Worm (Caenorhabditis elegans) whole organism, late embryonic: ENCODE data around the gene F28C10.3.

Experiments used
- C08G9.2 ChIP-seq: sonication (generic microtip); optimal IDR thresholded peaks from 2 replicates; lab custom pipeline; 2016; ENCODE audit warnings: mild to moderate bottlenecking, missing genetic modification characterization, moderate library complexity, missing compliant biosample characterization
- K09A11.1 ChIP-seq: sonication (generic microtip); optimal IDR thresholded peaks from 2 replicates; lab custom pipeline; 2017; ENCODE audit warnings: antibody characterized with exemption, mild to moderate bottlenecking, missing genetic modification characterization, missing compliant biosample characterization; ENCODE audit not compliant: insufficient read depth
- T23F11.4 ChIP-seq: fragments of 200-800 bp; sonication (Bioruptor generic); optimal IDR thresholded peaks from 2 replicates; lab custom pipeline; 2018; ENCODE audit warnings: mild to moderate bottlenecking, missing genetic modification characterization, missing compliant biosample characterization
- Y22D7AL.16 ChIP-seq: sonication (generic microtip); optimal IDR thresholded peaks from 2 replicates; lab custom pipeline; 2016; ENCODE audit warnings: missing genetic modification characterization, missing compliant biosample characterization
- ama-1 ChIP-seq: fragments of 150-350 bp; optimal IDR thresholded peaks from 2 replicates; lab custom pipeline; 2014
- ceh-18 ChIP-seq: sonication (generic microtip); optimal IDR thresholded peaks from 2 replicates; lab custom pipeline; 2016; ENCODE audit warnings: missing genetic modification characterization, missing compliant biosample characterization
- ceh-2 ChIP-seq: sonication (generic microtip); optimal IDR thresholded peaks from 2 replicates; lab custom pipeline; 2016; ENCODE audit warnings: missing genotype, missing genetic modification characterization, missing compliant biosample characterization
- ceh-22 ChIP-seq: sonication (generic microtip); optimal IDR thresholded peaks from 2 replicates; lab custom pipeline; 2017; ENCODE audit warnings: missing biosample characterization, missing genetic modification characterization
- ceh-31 ChIP-seq: sonication (generic microtip); optimal IDR thresholded peaks from 2 replicates; lab custom pipeline; 2016; ENCODE audit warnings: missing genetic modification characterization, missing compliant biosample characterization
- ceh-34 ChIP-seq: sonication (generic microtip); optimal IDR thresholded peaks from 2 replicates; lab custom pipeline; 2016; ENCODE audit warnings: mild to moderate bottlenecking, missing genetic modification characterization, missing compliant biosample characterization
- ceh-6 ChIP-seq: fragments of 200-800 bp; sonication (Bioruptor generic); optimal IDR thresholded peaks from 2 replicates; lab custom pipeline; 2018; ENCODE audit warnings: mild to moderate bottlenecking, missing genetic modification characterization, missing compliant biosample characterization
- ceh-9 ChIP-seq: sonication (generic microtip); optimal IDR thresholded peaks from 2 replicates; lab custom pipeline; 2016; ENCODE audit warnings: mild to moderate bottlenecking, missing genetic modification characterization, inconsistent platforms, missing compliant biosample characterization
- dmd-4 ChIP-seq: sonication (generic microtip); optimal IDR thresholded peaks from 2 replicates; lab custom pipeline; 2016; ENCODE audit warnings: borderline replicate concordance, missing genetic modification characterization, missing compliant biosample characterization
- dve-1 ChIP-seq: sonication (generic microtip); optimal IDR thresholded peaks from 2 replicates; lab custom pipeline; 2017; ENCODE audit warnings: antibody characterized with exemption, mild to moderate bottlenecking, missing genetic modification characterization, missing compliant biosample characterization
- elt-4 ChIP-seq: sonication (generic microtip); optimal IDR thresholded peaks from 2 replicates; lab custom pipeline; 2016; ENCODE audit warnings: missing genetic modification characterization, missing compliant biosample characterization
- eyg-1 ChIP-seq: sonication (generic microtip); optimal IDR thresholded peaks from 2 replicates; lab custom pipeline; 2016; ENCODE audit warnings: missing genotype, missing genetic modification characterization, missing compliant biosample characterization
- fax-1 ChIP-seq: sonication (generic microtip); optimal IDR thresholded peaks from 2 replicates; lab custom pipeline; 2016; ENCODE audit warnings: missing genotype, missing genetic modification characterization, missing compliant biosample characterization
- fkh-10 ChIP-seq: fragments of 150-350 bp; optimal IDR thresholded peaks from 2 replicates; lab custom pipeline; 2014; ENCODE audit warnings: missing biosample characterization, missing genetic modification reagents, missing genetic modification characterization
- gmeb-2 ChIP-seq: sonication (generic microtip); optimal IDR thresholded peaks from 2 replicates; lab custom pipeline; 2016; ENCODE audit warnings: missing genetic modification characterization, inconsistent platforms, missing compliant biosample characterization
- hlh-13 ChIP-seq: fragments of 200-800 bp; sonication (Bioruptor generic); optimal IDR thresholded peaks from 2 replicates; lab custom pipeline; 2018; ENCODE audit warnings: mild to moderate bottlenecking, missing genetic modification characterization, missing compliant biosample characterization
- hlh-30 ChIP-seq: sonication (generic microtip); optimal IDR thresholded peaks from 2 replicates; lab custom pipeline; 2017; ENCODE audit warnings: antibody characterized with exemption, missing genetic modification characterization, missing compliant biosample characterization; ENCODE audit not compliant: insufficient read depth
- hlh-8 ChIP-seq: sonication (generic microtip); optimal IDR thresholded peaks from 2 replicates; lab custom pipeline; 2016; ENCODE audit warnings: missing genotype, missing genetic modification characterization, missing compliant biosample characterization
- lim-6 ChIP-seq: sonication (generic microtip); optimal IDR thresholded peaks from 2 replicates; lab custom pipeline; 2016; ENCODE audit warnings: missing genetic modification characterization, missing compliant biosample characterization
- lin-11 ChIP-seq: fragments of 200-800 bp; sonication (Bioruptor generic); optimal IDR thresholded peaks from 2 replicates; lab custom pipeline; 2018; ENCODE audit warnings: mild to moderate bottlenecking, missing genetic modification characterization, missing compliant biosample characterization
- mec-3 ChIP-seq: sonication (generic microtip); optimal IDR thresholded peaks from 2 replicates; lab custom pipeline; 2016; ENCODE audit warnings: borderline replicate concordance, missing genetic modification characterization, missing compliant biosample characterization
- nfya-1 ChIP-seq: sonication (generic microtip); optimal IDR thresholded peaks from 2 replicates; lab custom pipeline; 2017; ENCODE audit warnings: missing genetic modification characterization, mild to moderate bottlenecking, missing compliant biosample characterization, antibody characterized with exemption, moderate library complexity
- npax-4 ChIP-seq: sonication (generic microtip); optimal IDR thresholded peaks from 2 replicates; lab custom pipeline; 2016; ENCODE audit warnings: missing genetic modification characterization, missing compliant biosample characterization
- pag-3 ChIP-seq: sonication (generic microtip); optimal IDR thresholded peaks from 2 replicates; lab custom pipeline; 2016; ENCODE audit warnings: missing compliant biosample characterization, missing genetic modification characterization, borderline replicate concordance
- pat-9 ChIP-seq: fragments of 200-800 bp; sonication (Bioruptor generic); optimal IDR thresholded peaks from 2 replicates; lab custom pipeline; 2018; ENCODE audit warnings: mild to moderate bottlenecking, missing genetic modification characterization, moderate library complexity, missing compliant biosample characterization
- pax-1 ChIP-seq: fragments of 150-350 bp; optimal IDR thresholded peaks from 2 replicates; lab custom pipeline; 2014; ENCODE audit warnings: missing biosample characterization, missing genetic modification characterization
- pha-2 ChIP-seq: sonication (generic microtip); optimal IDR thresholded peaks from 2 replicates; lab custom pipeline; 2017; ENCODE audit warnings: mild to moderate bottlenecking, missing genetic modification characterization, missing compliant biosample characterization
- pros-1 ChIP-seq: fragments of 150-350 bp; optimal IDR thresholded peaks from 2 replicates; lab custom pipeline; 2014; ENCODE audit warnings: missing biosample characterization, missing genetic modification reagents, missing genetic modification characterization
- ref-2 ChIP-seq: sonication (generic microtip); optimal IDR thresholded peaks from 2 replicates; lab custom pipeline; 2016; ENCODE audit warnings: missing genetic modification characterization, missing compliant biosample characterization
- rnt-1 ChIP-seq: sonication (generic microtip); optimal IDR thresholded peaks from 2 replicates; lab custom pipeline; 2016; ENCODE audit warnings: missing genetic modification characterization, missing compliant biosample characterization
- sdc-2 ChIP-seq: sonication (generic microtip); optimal IDR thresholded peaks from 2 replicates; lab custom pipeline; 2016; ENCODE audit warnings: missing genotype, missing genetic modification characterization, missing compliant biosample characterization
- sox-4 ChIP-seq: sonication (generic microtip); optimal IDR thresholded peaks from 2 replicates; lab custom pipeline; 2017; ENCODE audit warnings: mild to moderate bottlenecking, missing genetic modification characterization, inconsistent platforms, missing compliant biosample characterization
- syd-9 ChIP-seq: sonication (generic microtip); optimal IDR thresholded peaks from 2 replicates; lab custom pipeline; 2016; ENCODE audit warnings: mild to moderate bottlenecking, missing genetic modification characterization, moderate library complexity, missing compliant biosample characterization
- tbx-2 ChIP-seq: sonication (generic microtip); optimal IDR thresholded peaks from 2 replicates; lab custom pipeline; 2016; ENCODE audit warnings: missing genetic modification characterization, missing compliant biosample characterization
- unc-3 ChIP-seq, 2 experiments: fragments of 200-800 bp in 1 of 2; sonication (Bioruptor generic) in 1 of 2; sonication (generic microtip) in 1 of 2; conservative IDR thresholded peaks in 1 of 2; optimal IDR thresholded peaks in 1 of 2; 2 replicates each; pipeline versions ENCODE4 v1.3.6 to Lab custom; 2016 to 2022; ENCODE audit warnings: missing compliant biosample characterization in 2 of 2, missing genetic modification characterization in 2 of 2, missing genetic modification reagents in 1 of 2
- unc-42 ChIP-seq: sonication (generic microtip); optimal IDR thresholded peaks from 2 replicates; lab custom pipeline; 2016; ENCODE audit warnings: missing genotype, missing genetic modification characterization, missing compliant biosample characterization
- unc-55 ChIP-seq: sonication (generic microtip); optimal IDR thresholded peaks from 2 replicates; lab custom pipeline; 2017; ENCODE audit warnings: missing biosample characterization, missing genetic modification reagents, missing genetic modification characterization
- unc-86 ChIP-seq: sonication (generic microtip); optimal IDR thresholded peaks from 2 replicates; lab custom pipeline; 2016; ENCODE audit warnings: missing genetic modification characterization, missing compliant biosample characterization

Gene F28C10.3

DNA sequence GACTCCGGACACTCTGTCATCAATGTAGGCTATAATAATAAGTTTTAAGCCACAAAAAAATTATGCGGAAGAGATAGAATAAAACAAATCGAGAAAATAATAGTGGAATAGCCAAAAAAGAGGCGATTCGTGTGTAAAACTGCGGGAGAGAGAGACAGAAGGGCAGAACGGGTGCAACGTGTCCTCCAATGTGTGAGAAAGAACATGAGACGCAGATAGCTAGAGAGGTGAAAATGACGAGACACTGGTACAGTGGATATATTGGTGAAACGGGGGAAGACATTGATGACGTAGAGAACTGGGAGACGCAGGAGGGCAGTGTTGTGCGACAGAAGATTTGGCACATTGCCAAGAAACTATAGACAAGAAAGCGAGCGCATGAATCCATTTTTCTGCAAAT is at the start of gene F28C10.3:
TSS of gene F28C10.3 (minus strand) at position 101 of the 400 bp plus-strand sequence.
- TF ChIP-seq unc-55 (GFP tag; lab: Kevin White, UChicago): peak; percentile 91
- TF ChIP-seq pat-9 (tag; lab: Kevin White, UChicago): no peak
- peak; percentile 73 for TF ChIP-seq sdc-2
- TF ChIP-seq fax-1 (tag; lab: Kevin White, UChicago): no peak
- TF ChIP-seq pros-1: peak; percentile 2
- TF ChIP-seq Y22D7AL.16 (tag; lab: Kevin White, UChicago): no peak
- TF ChIP-seq dve-1 (tag; lab: Kevin White, UChicago): peak; percentile 33
- no peak for TF ChIP-seq ceh-6 (GFP tag; lab: Kevin White, UChicago)
- peak; percentile 48 for TF ChIP-seq ceh-34 (tag; lab: Kevin White, UChicago)
- TF ChIP-seq syd-9 (tag; lab: Kevin White, UChicago): no peak
- TF ChIP-seq rnt-1 (tag; lab: Kevin White, UChicago): peak; percentile 27
- TF ChIP-seq hlh-8: peak; percentile 5
- TF ChIP-seq eyg-1 (tag; lab: Kevin White, UChicago): no peak
- TF ChIP-seq ceh-31: peak; percentile 83
- peak; percentile 27 for TF ChIP-seq hlh-30 (tag; lab: Kevin White, UChicago)
- peak; percentile 41 for TF ChIP-seq C08G9.2
- TF ChIP-seq ref-2: peak; percentile 66
- TF ChIP-seq ceh-2 (tag; lab: Kevin White, UChicago): no peak
- TF ChIP-seq ceh-18 (tag; lab: Kevin White, UChicago): peak; percentile 58
- TF ChIP-seq ama-1: no peak
- TF ChIP-seq lin-11 (tag; lab: Kevin White, UChicago): no peak
- no peak for TF ChIP-seq unc-86 (tag; lab: Kevin White, UChicago)
- TF ChIP-seq ceh-9 (tag; lab: Kevin White, UChicago): no peak
- peak; percentile 11 for TF ChIP-seq dmd-4 (tag; lab: Kevin White, UChicago)
- TF ChIP-seq tbx-2 (tag; lab: Kevin White, UChicago): peak; percentile 71
- TF ChIP-seq fkh-10 (GFP tag; lab: Kevin White, UChicago): no peak
- TF ChIP-seq unc-42 (tag; lab: Kevin White, UChicago): peak; percentile 55
- no peak for TF ChIP-seq gmeb-2
- TF ChIP-seq nfya-1 (tag; lab: Kevin White, UChicago): peak; percentile 81

DNA sequence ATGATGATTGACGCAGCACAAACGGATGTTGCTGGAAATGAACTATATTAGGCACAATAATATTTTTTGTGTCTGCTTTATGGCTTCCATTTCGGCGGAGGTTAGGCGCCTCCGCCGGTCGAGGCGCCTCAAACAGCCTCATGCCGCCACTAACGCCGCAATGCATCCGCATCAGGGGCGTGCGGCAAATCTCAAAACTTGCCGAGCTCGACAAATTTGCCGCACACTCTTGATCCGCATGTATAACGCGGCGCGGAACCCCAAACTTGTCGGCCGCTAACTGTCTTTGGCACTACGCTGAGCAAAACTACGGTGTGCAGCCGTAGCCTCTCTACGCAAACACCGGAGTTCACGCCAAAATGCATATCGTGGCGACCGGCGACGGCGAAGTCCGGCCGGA is 46.1 kb upstream of the F28C10.3 start:
- TF ChIP-seq ceh-31 (no peak), unc-3 (GFP tag; conservative IDR thresholded peaks at IDR 0.05; lab: Robert Waterston, UW) (no peak), unc-3 (tag; optimal IDR thresholded peaks at IDR 0.05; lab: Kevin White, UChicago) (no peak), syd-9 (tag; lab: Kevin White, UChicago) (no peak)

DNA sequence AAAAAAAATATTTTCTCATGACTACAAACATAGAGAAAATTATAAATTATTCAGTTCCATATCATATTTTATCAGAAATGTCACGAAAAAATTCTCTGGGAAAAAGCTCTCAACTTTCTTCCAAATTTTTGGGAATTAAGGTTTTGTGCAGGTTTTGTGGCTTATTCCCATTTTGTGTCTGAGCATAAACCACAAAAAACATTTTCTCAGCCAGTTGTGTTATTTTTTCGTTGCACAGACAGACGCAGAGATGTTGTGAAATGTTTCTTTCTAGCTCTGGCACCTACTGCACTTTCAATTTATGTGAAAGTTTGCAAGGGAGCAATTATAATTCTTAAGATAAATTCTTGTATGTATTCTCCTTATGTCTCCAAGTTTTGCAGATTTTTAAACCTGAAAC is 39.5 kb upstream of the F28C10.3 start:
- TF ChIP-seq hlh-13 (GFP tag; lab: Kevin White, UChicago) (no peak), lim-6 (tag; lab: Kevin White, UChicago) (no peak), npax-4 (tag; lab: Kevin White, UChicago) (no peak), unc-86 (tag; lab: Kevin White, UChicago) (no peak), ceh-22 (tag; lab: Kevin White, UChicago) (no peak), T23F11.4 (GFP tag; lab: Kevin White, UChicago) (no peak), elt-4 (tag; lab: Kevin White, UChicago) (no peak), pha-2 (tag; lab: Kevin White, UChicago) (no peak), pax-1 (no peak), pag-3 (tag; lab: Kevin White, UChicago) (no peak), sox-4 (no peak), syd-9 (tag; lab: Kevin White, UChicago) (no peak), mec-3 (no peak), Y22D7AL.16 (tag; lab: Kevin White, UChicago) (no peak), ref-2 (no peak), pros-1 (no peak), ceh-2 (tag; lab: Kevin White, UChicago) (no peak), lin-11 (tag; lab: Kevin White, UChicago) (no peak), K09A11.1 (tag; lab: Kevin White, UChicago) (no peak)
